Worm (Caenorhabditis elegans) whole organism, L3 larva: Measurements from ENCODE around the gene Y41D4B.4.

Source experiments
- ZK546.5 ChIP-seq: sonication (generic microtip); optimal IDR thresholded peaks from 2 replicates; lab custom pipeline; 2017; ENCODE audit warnings: missing biosample characterization, missing genetic modification characterization
- ceh-28 ChIP-seq: fragments of 150-350 bp; optimal IDR thresholded peaks from 2 replicates; lab custom pipeline; 2014; ENCODE audit warnings: missing biosample characterization, missing genetic modification reagents, missing genetic modification characterization
- ceh-9 ChIP-seq: sonication (generic microtip); optimal IDR thresholded peaks from 2 replicates; lab custom pipeline; 2018; ENCODE audit warnings: missing biosample characterization, missing genetic modification characterization
- hmg-11 ChIP-seq: sonication (generic microtip); optimal IDR thresholded peaks from 2 replicates; lab custom pipeline; 2016; ENCODE audit warnings: missing genetic modification characterization, missing compliant biosample characterization
- jun-1 ChIP-seq: fragments of 150-350 bp; optimal IDR thresholded peaks from 2 replicates; lab custom pipeline; 2014; ENCODE audit warnings: missing biosample characterization, missing genetic modification reagents, missing genetic modification characterization
- mdl-1 ChIP-seq: fragments of 150-350 bp; optimal IDR thresholded peaks from 2 replicates; lab custom pipeline; 2014; ENCODE audit warnings: missing biosample characterization, missing genetic modification characterization
- nfya-1 ChIP-seq: sonication (generic microtip); optimal IDR thresholded peaks from 2 replicates; lab custom pipeline; 2017; ENCODE audit warnings: missing genetic modification characterization, mild to moderate bottlenecking, missing compliant biosample characterization, antibody characterized with exemption, moderate library complexity; ENCODE audit not compliant: insufficient read depth
- pha-4 ChIP-seq: fragments of 150-350 bp; optimal IDR thresholded peaks from 2 replicates; lab custom pipeline; 2014; ENCODE audit warnings: missing biosample characterization, missing genetic modification reagents, missing genetic modification characterization
- unc-39 ChIP-seq: sonication (generic microtip); optimal IDR thresholded peaks from 4 replicates; lab custom pipeline; 2017; ENCODE audit warnings: missing biosample characterization, missing genetic modification characterization

DNA sequence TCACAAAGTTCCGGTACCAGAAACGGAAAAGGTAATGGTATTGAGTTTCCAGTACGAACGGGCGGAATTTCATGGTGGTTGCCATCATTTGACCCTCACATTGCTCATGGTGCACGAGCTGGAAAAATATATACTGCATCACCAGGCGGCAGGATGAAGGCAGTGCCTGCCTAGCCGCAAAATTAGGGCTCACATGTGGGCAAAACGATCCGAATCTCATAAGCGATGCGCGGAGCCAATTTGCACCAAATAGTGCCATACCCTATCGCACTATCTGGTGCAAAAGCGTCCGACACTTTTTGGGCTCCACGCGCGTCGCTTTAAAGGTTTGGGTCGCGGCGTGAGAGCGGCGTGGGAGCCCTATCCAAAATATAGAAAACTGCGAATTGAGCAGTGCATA lies 19.3 kb downstream of the Y41D4B.4 start:
- TF ChIP-seq jun-1 (tag; lab: Kevin White, UChicago): no peak
- no peak for TF ChIP-seq hmg-11 (tag; lab: Kevin White, UChicago)
- no peak for TF ChIP-seq ceh-28
- TF ChIP-seq unc-39 (tag; lab: Kevin White, UChicago): no peak
- TF ChIP-seq nfya-1 (tag; lab: Kevin White, UChicago): no peak
- no peak for TF ChIP-seq pha-4
- no peak for TF ChIP-seq ceh-9 (tag; lab: Kevin White, UChicago)
- no peak for TF ChIP-seq mdl-1 (tag; lab: Kevin White, UChicago)
- TF ChIP-seq ZK546.5 (tag; lab: Kevin White, UChicago): no peak
